In genomic region chrV:10564830-10565365, ce11 we compare ENCODE assay signal across 5 worm cellular contexts.
A peak's percentile ranks its signal among the peaks of the same experiment; 100 is the strongest.
TF ChIP-seq lines count a peak whose summit lies in the region.

cat-4 (plus strand) TSS chrV:10564880.

TF ChIP-seq in whole organism, L1 larva, 84 proteins besides CTCF, POLR2A, EP300 and RAD21:
- no peak for TF ChIP-seq ces-1 (GFP tag; optimal IDR thresholded peaks at IDR 0.05; lab: Kevin White, UChicago)
- TF ChIP-seq elt-2 (tag; optimal IDR thresholded peaks at IDR 0.05; lab: Kevin White, UChicago), result peak; percentile 80
TF ChIP-seq in whole organism, L1 larva: peak in this region for 1.

TF ChIP-seq in whole organism, L2 larva, 48 proteins besides CTCF, POLR2A, EP300 and RAD21:
- no peak for TF ChIP-seq snpc-4 (tag; optimal IDR thresholded peaks at IDR 0.05; lab: Kevin White, UChicago)
- TF ChIP-seq gmeb-1 (tag; optimal IDR thresholded peaks at IDR 0.05; lab: Kevin White, UChicago), result peak; percentile 19
- peak; percentile 50 for TF ChIP-seq sma-9 (GFP tag; optimal IDR thresholded peaks at IDR 0.05; lab: Kevin White, UChicago)
- no peak for TF ChIP-seq sma-9 (tag; optimal IDR thresholded peaks at IDR 0.05; lab: Kevin White, UChicago)

TF ChIP-seq in whole organism, L3 larva, 47 proteins besides CTCF, POLR2A, EP300 and RAD21:
- peak; percentile 8 for TF ChIP-seq jun-1 (tag; optimal IDR thresholded peaks at IDR 0.05; lab: Kevin White, UChicago)
- TF ChIP-seq elt-2 (tag; optimal IDR thresholded peaks at IDR 0.05; lab: Kevin White, UChicago), result peak; percentile 79
- no peak for TF ChIP-seq nhr-12 (tag; optimal IDR thresholded peaks at IDR 0.05; lab: Kevin White, UChicago)
- peak; percentile 68 for TF ChIP-seq pqm-1 (tag; optimal IDR thresholded peaks at IDR 0.05; lab: Kevin White, UChicago)
TF ChIP-seq in whole organism, L3 larva: peak in this region for 3.

TF ChIP-seq in whole organism, L4 larva, 104 proteins besides CTCF, POLR2A, EP300 and RAD21:
- no peak for TF ChIP-seq tra-1 (GFP tag; IDR thresholded peaks at IDR 0.05; lab: Robert Waterston, UW)
- TF ChIP-seq dmd-6 (GFP tag; IDR thresholded peaks at IDR 0.05; lab: Robert Waterston, UW), result peak; percentile 57
- TF ChIP-seq hlh-11 (tag; optimal IDR thresholded peaks at IDR 0.05; lab: Kevin White, UChicago), result peak; percentile 13
- TF ChIP-seq nhr-77 (tag; optimal IDR thresholded peaks at IDR 0.05; lab: Kevin White, UChicago), result peak; percentile 8
- no peak for TF ChIP-seq F26F4.8 (GFP tag; conservative IDR thresholded peaks at IDR 0.05; lab: Robert Waterston, UW)
- peak in 1 of 2 experiments; percentile 33 for TF ChIP-seq unc-62 (GFP tag; optimal IDR thresholded peaks at IDR 0.05 in 1 of 2; lab: Kevin White, UChicago)
- no peak for TF ChIP-seq unc-62 (tag; optimal IDR thresholded peaks at IDR 0.05; lab: Kevin White, UChicago)
- TF ChIP-seq nhr-41 (GFP tag; IDR thresholded peaks at IDR 0.05; lab: Robert Waterston, UW), result no peak
- no peak for TF ChIP-seq daf-16 (GFP tag; optimal IDR thresholded peaks at IDR 0.05; lab: Kevin White, UChicago)
- peak; percentile 80 for TF ChIP-seq daf-16 (tag; optimal IDR thresholded peaks at IDR 0.05; lab: Kevin White, UChicago)
- TF ChIP-seq nhr-10 (tag; optimal IDR thresholded peaks at IDR 0.05; lab: Kevin White, UChicago), result peak; percentile 3
- TF ChIP-seq hlh-30 (tag; optimal IDR thresholded peaks at IDR 0.05; lab: Kevin White, UChicago; ENCODE audit: insufficient read depth), result no peak
- peak; percentile 8 for TF ChIP-seq dve-1 (tag; optimal IDR thresholded peaks at IDR 0.05; lab: Kevin White, UChicago; ENCODE audit: insufficient read depth)
- no peak for TF ChIP-seq zag-1 (tag; optimal IDR thresholded peaks at IDR 0.05; lab: Kevin White, UChicago)
- TF ChIP-seq lin-39 (tag; optimal IDR thresholded peaks at IDR 0.05; lab: Kevin White, UChicago), result no peak
- TF ChIP-seq ceh-20 (GFP tag; IDR thresholded peaks at IDR 0.05; lab: Robert Waterston, UW), result no peak

TF ChIP-seq in whole organism, young adult, 124 proteins besides CTCF, POLR2A, EP300 and RAD21:
- no peak for TF ChIP-seq rpc-1 (optimal IDR thresholded peaks at IDR 0.05; lab: Kevin White, UChicago)
- no peak for TF ChIP-seq rpc-1 (tag; optimal IDR thresholded peaks at IDR 0.05; lab: Kevin White, UChicago)
- TF ChIP-seq nhr-80 (tag; optimal IDR thresholded peaks at IDR 0.05; lab: Kevin White, UChicago), result peak; percentile 31
